Fruit fly (Drosophila melanogaster) whole organism, embryonic: ENCODE results near the gene ATPsynB.

Experiments used
- Adf1 ChIP-seq: fragments of 200-800 bp; sonication (Bioruptor generic); IDR thresholded peaks from 2 replicates; pipeline ENCODE4 v1.3.6; 2022; ENCODE audit warnings: missing biosample characterization, missing genetic modification characterization
- Antp ChIP-seq: fragments of 200-800 bp; sonication (Bioruptor generic); optimal IDR thresholded peaks from 3 replicates; lab custom pipeline; 2016; ENCODE audit warnings: missing biosample characterization, missing genetic modification characterization
- Bteb2 ChIP-seq: fragments of 200-800 bp; sonication (Bioruptor generic); optimal IDR thresholded peaks from 2 replicates; lab custom pipeline; 2016; ENCODE audit warnings: missing biosample characterization, missing genetic modification characterization
- CG11695 ChIP-seq: fragments of 200-800 bp; sonication (Bioruptor generic); IDR thresholded peaks from 3 replicates; pipeline ENCODE4 v1.3.6; 2022; ENCODE audit warnings: missing biosample characterization, missing genetic modification characterization
- CG1233 ChIP-seq: fragments of 200-800 bp; sonication (Bioruptor generic); optimal IDR thresholded peaks from 4 replicates; lab custom pipeline; 2018; ENCODE audit warnings: missing biosample characterization, mild to moderate bottlenecking, missing genetic modification characterization
- CG12769 ChIP-seq: fragments of 200-800 bp; sonication (Bioruptor generic); optimal IDR thresholded peaks from 2 replicates; lab custom pipeline; 2019; ENCODE audit warnings: missing biosample characterization, mild to moderate bottlenecking, missing genetic modification characterization, moderate library complexity
- CG13424 ChIP-seq: fragments of 200-800 bp; sonication (Bioruptor generic); optimal IDR thresholded peaks from 2 replicates; lab custom pipeline; 2019; ENCODE audit warnings: missing biosample characterization, mild to moderate bottlenecking, missing genetic modification characterization, moderate library complexity
- CG15269 ChIP-seq: fragments of 200-800 bp; sonication (Bioruptor generic); optimal IDR thresholded peaks from 2 replicates; lab custom pipeline; 2018; ENCODE audit warnings: missing biosample characterization, mild to moderate bottlenecking, missing genetic modification characterization, moderate library complexity
- CG15514 ChIP-seq: fragments of 200-800 bp; sonication (Bioruptor generic); optimal IDR thresholded peaks from 3 replicates; lab custom pipeline; 2017; ENCODE audit warnings: missing biosample characterization, missing genetic modification characterization, mild to moderate bottlenecking, moderate library complexity, missing genetic modification reagents
- CG15696 ChIP-seq: fragments of 200-800 bp; sonication (Bioruptor generic); optimal IDR thresholded peaks from 2 replicates; lab custom pipeline; 2019; ENCODE audit warnings: missing biosample characterization, mild to moderate bottlenecking, missing genetic modification characterization, moderate library complexity
- CG17385 ChIP-seq: fragments of 200-800 bp; sonication (Bioruptor generic); optimal IDR thresholded peaks from 3 replicates; lab custom pipeline; 2018; ENCODE audit warnings: missing biosample characterization, mild to moderate bottlenecking, missing genetic modification characterization
- CG18619 ChIP-seq: fragments of 200-800 bp; sonication (Bioruptor generic); optimal IDR thresholded peaks from 3 replicates; lab custom pipeline; 2017; ENCODE audit warnings: missing biosample characterization, mild to moderate bottlenecking, missing genetic modification characterization
- CG30403 ChIP-seq: fragments of 200-800 bp; sonication (Bioruptor generic); optimal IDR thresholded peaks from 3 replicates; lab custom pipeline; 2016; ENCODE audit warnings: missing biosample characterization, missing genetic modification characterization
- CG31441 ChIP-seq: fragments of 200-800 bp; sonication (Bioruptor generic); IDR thresholded peaks from 2 replicates; pipeline ENCODE4 v1.3.6; 2022; ENCODE audit warnings: missing biosample characterization, missing genetic modification characterization
- CG34224 ChIP-seq: fragments of 200-800 bp; sonication (Bioruptor generic); IDR thresholded peaks from 3 replicates; pipeline ENCODE4 v1.3.6; 2022; ENCODE audit warnings: missing biosample characterization, missing genetic modification characterization; ENCODE audit not compliant: partially characterized antibody
- CG3995 ChIP-seq: fragments of 200-800 bp; sonication (Bioruptor generic); optimal IDR thresholded peaks from 3 replicates; lab custom pipeline; 2016; ENCODE audit warnings: missing biosample characterization, missing genetic modification characterization
- CG6689 ChIP-seq: fragments of 200-800 bp; sonication (Bioruptor generic); IDR thresholded peaks from 2 replicates; pipeline ENCODE4 v1.3.6; 2022; ENCODE audit warnings: missing biosample characterization, missing genetic modification characterization
- CG9932 ChIP-seq: fragments of 200-800 bp; sonication (Bioruptor generic); IDR thresholded peaks from 2 replicates; pipeline ENCODE4 v1.3.6; 2022; ENCODE audit warnings: missing biosample characterization, missing genetic modification characterization
- CoRest ChIP-seq: fragments of 200-800 bp; sonication (Bioruptor generic); optimal IDR thresholded peaks from 3 replicates; lab custom pipeline; 2018; ENCODE audit warnings: missing biosample characterization, mild to moderate bottlenecking, missing genetic modification characterization, moderate library complexity
- CrebB ChIP-seq: fragments of 200-800 bp; sonication (Bioruptor generic); optimal IDR thresholded peaks from 3 replicates; lab custom pipeline; 2018; ENCODE audit warnings: missing biosample characterization, mild to moderate bottlenecking, missing genetic modification characterization
- D19B ChIP-seq: fragments of 200-800 bp; sonication (Bioruptor generic); optimal IDR thresholded peaks from 2 replicates; lab custom pipeline; 2017; ENCODE audit warnings: missing biosample characterization, mild to moderate bottlenecking, missing genetic modification characterization
- Dip3 ChIP-seq: fragments of 200-800 bp; sonication (Bioruptor generic); optimal IDR thresholded peaks from 3 replicates; lab custom pipeline; 2016; ENCODE audit warnings: missing biosample characterization, missing genetic modification characterization
- Fer2 ChIP-seq: fragments of 200-800 bp; sonication (Bioruptor generic); optimal IDR thresholded peaks from 2 replicates; lab custom pipeline; 2018; ENCODE audit warnings: missing biosample characterization, mild to moderate bottlenecking, missing genetic modification characterization, moderate library complexity
- Fer3 ChIP-seq: fragments of 200-800 bp; sonication (Bioruptor generic); optimal IDR thresholded peaks from 2 replicates; lab custom pipeline; 2018; ENCODE audit warnings: missing biosample characterization, mild to moderate bottlenecking, missing genetic modification characterization, moderate library complexity
- Hmr ChIP-seq: fragments of 200-800 bp; sonication (Bioruptor generic); optimal IDR thresholded peaks from 3 replicates; lab custom pipeline; 2017; ENCODE audit warnings: mild to moderate bottlenecking, missing biosample characterization, missing genetic modification reagents, missing genetic modification characterization
- Hmx ChIP-seq: fragments of 200-800 bp; sonication (Bioruptor generic); optimal IDR thresholded peaks from 2 replicates; lab custom pipeline; 2016; ENCODE audit warnings: missing biosample characterization, missing genetic modification characterization
- Lhr ChIP-seq: fragments of 200-800 bp; sonication (Bioruptor generic); optimal IDR thresholded peaks from 3 replicates; lab custom pipeline; 2017; ENCODE audit warnings: mild to moderate bottlenecking, missing biosample characterization, missing genetic modification reagents, missing genetic modification characterization
- Myb ChIP-seq: fragments of 200-800 bp; sonication (Bioruptor generic); optimal IDR thresholded peaks from 2 replicates; lab custom pipeline; 2016; ENCODE audit warnings: missing biosample characterization, missing genetic modification characterization
- Oli ChIP-seq: fragments of 200-800 bp; sonication (Bioruptor generic); optimal IDR thresholded peaks from 2 replicates; lab custom pipeline; 2018; ENCODE audit warnings: missing biosample characterization, mild to moderate bottlenecking, missing genetic modification characterization, moderate library complexity
- Side ChIP-seq: fragments of 200-800 bp; sonication (Bioruptor generic); optimal IDR thresholded peaks from 2 replicates; lab custom pipeline; 2016; ENCODE audit warnings: missing biosample characterization, missing genetic modification characterization
- TFAM ChIP-seq: fragments of 200-800 bp; sonication (Bioruptor generic); optimal IDR thresholded peaks from 2 replicates; lab custom pipeline; 2017; ENCODE audit warnings: missing biosample characterization, missing genetic modification characterization, inconsistent platforms
- Xbp1 ChIP-seq: fragments of 200-800 bp; sonication (Bioruptor generic); optimal IDR thresholded peaks from 3 replicates; lab custom pipeline; 2016; ENCODE audit warnings: missing biosample characterization, mild to moderate bottlenecking, missing genetic modification characterization
- bowl ChIP-seq: fragments of 200-800 bp; sonication (Bioruptor generic); IDR thresholded peaks from 2 replicates; pipeline ENCODE4 v1.3.6; 2022; ENCODE audit warnings: missing biosample characterization, missing genetic modification characterization
- crc ChIP-seq: fragments of 200-800 bp; sonication (Bioruptor generic); optimal IDR thresholded peaks from 2 replicates; lab custom pipeline; 2016; ENCODE audit warnings: missing biosample characterization, missing genetic modification characterization
- croc ChIP-seq: fragments of 200-800 bp; sonication (Bioruptor generic); conservative IDR thresholded peaks from 3 replicates; pipeline ENCODE4 v1.3.6; 2022; ENCODE audit warnings: missing biosample characterization, missing genetic modification characterization
- crol ChIP-seq: fragments of 200-800 bp; sonication (Bioruptor generic); IDR thresholded peaks from 2 replicates; pipeline ENCODE4 v1.3.6; 2022; ENCODE audit warnings: missing biosample characterization, missing genetic modification characterization
- dimm ChIP-seq: fragments of 200-800 bp; sonication (Bioruptor generic); IDR thresholded peaks from 2 replicates; pipeline ENCODE4 v1.3.6; 2022; ENCODE audit warnings: missing biosample characterization, missing genetic modification characterization
- dpn ChIP-seq, 2 experiments: fragments of 200-800 bp; sonication (Bioruptor generic); optimal IDR thresholded peaks; 3 replicates each; lab custom pipeline; 2016; ENCODE audit warnings: missing biosample characterization in 2 of 2, missing genetic modification characterization in 2 of 2
- dysf ChIP-seq: fragments of 200-800 bp; sonication (Bioruptor generic); IDR thresholded peaks from 3 replicates; pipeline ENCODE4 v1.3.6; 2022; ENCODE audit warnings: missing biosample characterization, missing genetic modification characterization
- fd3F ChIP-seq: fragments of 200-800 bp; sonication (Bioruptor generic); optimal IDR thresholded peaks from 2 replicates; lab custom pipeline; 2018; ENCODE audit warnings: missing biosample characterization, mild to moderate bottlenecking, missing genetic modification characterization, moderate library complexity
- fd96Cb ChIP-seq: fragments of 200-800 bp; sonication (Bioruptor generic); optimal IDR thresholded peaks from 2 replicates; lab custom pipeline; 2018; ENCODE audit warnings: missing biosample characterization, mild to moderate bottlenecking, missing genetic modification characterization, moderate library complexity
- ind ChIP-seq: fragments of 200-800 bp; sonication (Bioruptor generic); optimal IDR thresholded peaks from 3 replicates; lab custom pipeline; 2016; ENCODE audit warnings: missing biosample characterization, missing genetic modification characterization
- lilli ChIP-seq: fragments of 200-800 bp; sonication (Bioruptor generic); optimal IDR thresholded peaks from 3 replicates; lab custom pipeline; 2016; ENCODE audit warnings: missing biosample characterization, missing genetic modification characterization
- nau ChIP-seq: fragments of 200-800 bp; sonication (Bioruptor generic); optimal IDR thresholded peaks from 3 replicates; lab custom pipeline; 2017; ENCODE audit warnings: missing biosample characterization, mild to moderate bottlenecking, missing genetic modification characterization, missing genetic modification reagents
- org-1 ChIP-seq: fragments of 200-800 bp; sonication (Bioruptor generic); optimal IDR thresholded peaks from 2 replicates; lab custom pipeline; 2017; ENCODE audit warnings: missing biosample characterization, missing genetic modification characterization
- pho ChIP-seq: fragments of 200-800 bp; sonication (Bioruptor generic); optimal IDR thresholded peaks from 2 replicates; lab custom pipeline; 2016; ENCODE audit warnings: missing biosample characterization, missing genetic modification characterization
- slbo ChIP-seq: fragments of 200-800 bp; sonication (Bioruptor generic); IDR thresholded peaks from 2 replicates; pipeline ENCODE4 v1.3.6; 2022; ENCODE audit warnings: missing biosample characterization, missing genetic modification characterization
- tap ChIP-seq: fragments of 200-800 bp; optimal IDR thresholded peaks from 3 replicates; lab custom pipeline; 2019; ENCODE audit warnings: missing biosample characterization, mild to moderate bottlenecking, missing genetic modification characterization, moderate library complexity
- vfl ChIP-seq: fragments of 200-800 bp; sonication (Bioruptor generic); optimal IDR thresholded peaks from 2 replicates; lab custom pipeline; 2016; ENCODE audit warnings: missing biosample characterization, missing genetic modification characterization

The ATPsynB gene

dm6 chr3L:9690798-9691475 is 38.9 kb upstream of the ATPsynB start (continued):
- 0 out of 2 replicates have a peak, but pooled peaks have one; percentile 6 for TF ChIP-seq Adf1
- peak; percentile 12 for TF ChIP-seq CG15514 (GFP tag; lab: Kevin White, UChicago)
- TF ChIP-seq CG9932 (GFP tag; lab: Robert Waterston, UW) = peak; percentile 34; the same call in 1 of the 2 replicates
- TF ChIP-seq CG34224 (GFP tag; lab: Robert Waterston, UW) = no peak
- no peak for TF ChIP-seq TFAM (GFP tag; lab: Kevin White, UChicago)
- TF ChIP-seq CG6689 (GFP tag; lab: Robert Waterston, UW) = peak; percentile 13; the same call in 1 of the 2 replicates
- peak; percentile 48 for TF ChIP-seq CG17385 (GFP tag; lab: Kevin White, UChicago)
- TF ChIP-seq CG13424 (tag; lab: Kevin White, UChicago) = peak; percentile 53
- peak; percentile 40 for TF ChIP-seq lilli (GFP tag; lab: Kevin White, UChicago)
- peak; percentile 18 for TF ChIP-seq tap (tag; lab: Kevin White, UChicago)
- peak; percentile 10 for TF ChIP-seq Xbp1 (GFP tag; lab: Kevin White, UChicago)
- peak; percentile 18 for TF ChIP-seq org-1
- TF ChIP-seq dpn (GFP tag; optimal IDR thresholded peaks at IDR 0.05; lab: Kevin White, UChicago) = peak in 1 of 2 experiments; percentile 36
- TF ChIP-seq crol (GFP tag; lab: Robert Waterston, UW) = peak; percentile 65
- TF ChIP-seq CG30403 = peak; percentile 46
- no peak for TF ChIP-seq dimm (GFP tag; lab: Robert Waterston, UW)
- peak; percentile 35 for TF ChIP-seq slbo (GFP tag; lab: Robert Waterston, UW)
- TF ChIP-seq pho (GFP tag; lab: Kevin White, UChicago) = peak; percentile 75
- TF ChIP-seq CoRest (tag; lab: Kevin White, UChicago) = peak; percentile 58
- TF ChIP-seq Dip3 = peak; percentile 29
- TF ChIP-seq Fer2 (tag; lab: Kevin White, UChicago) = peak; percentile 38
- TF ChIP-seq CG11695 = 0 out of 3 replicates have a peak, but pooled peaks have one; percentile 40
- TF ChIP-seq Lhr (GFP tag; lab: Kevin White, UChicago) = no peak
- TF ChIP-seq Oli = peak; percentile 43
- peak; percentile 39 for TF ChIP-seq D19B (GFP tag; lab: Kevin White, UChicago)
- TF ChIP-seq CG1233 (GFP tag; lab: Kevin White, UChicago) = peak; percentile 28
- TF ChIP-seq nau (GFP tag; lab: Kevin White, UChicago) = peak; percentile 61
- TF ChIP-seq CG18619 (GFP tag; lab: Kevin White, UChicago) = peak; percentile 29
- TF ChIP-seq fd96Cb = no peak
- TF ChIP-seq crc = peak; percentile 8
- peak; percentile 24 for TF ChIP-seq Myb
- peak; percentile 18 for TF ChIP-seq ind (GFP tag; lab: Kevin White, UChicago)
- TF ChIP-seq fd3F (GFP tag; lab: Kevin White, UChicago) = peak; percentile 45
- peak; percentile 76 for TF ChIP-seq CG15269 (tag; lab: Kevin White, UChicago)
- TF ChIP-seq CG31441 (GFP tag; lab: Robert Waterston, UW) = 0 out of 2 replicates have a peak, but pooled peaks have one; percentile 9
- TF ChIP-seq CG15696 (tag; lab: Kevin White, UChicago) = no peak
- peak; percentile 40; the same call in 2 of the 3 replicates for TF ChIP-seq dysf (GFP tag; lab: Robert Waterston, UW)
- TF ChIP-seq Bteb2 (GFP tag; lab: Kevin White, UChicago) = peak; percentile 39
- TF ChIP-seq CrebB (tag; lab: Kevin White, UChicago) = no peak
- no peak for TF ChIP-seq croc (GFP tag; lab: Robert Waterston, UW)
- no peak for TF ChIP-seq Antp
- no peak for TF ChIP-seq bowl (GFP tag; lab: Robert Waterston, UW)
- TF ChIP-seq CG12769 = peak; percentile 87
- no peak for TF ChIP-seq vfl
- TF ChIP-seq Fer3 (tag; lab: Kevin White, UChicago) = peak; percentile 57
- peak; percentile 6 for TF ChIP-seq CG3995 (GFP tag; lab: Kevin White, UChicago)
- peak; percentile 30 for TF ChIP-seq Hmx
- TF ChIP-seq Hmr (GFP tag; lab: Kevin White, UChicago) = peak; percentile 51
- TF ChIP-seq Side (GFP tag; lab: Kevin White, UChicago) = peak; percentile 5
